Fruit fly (Drosophila melanogaster): ENCODE measurements around the gene CG45071.

Gene CG45071

DNA sequence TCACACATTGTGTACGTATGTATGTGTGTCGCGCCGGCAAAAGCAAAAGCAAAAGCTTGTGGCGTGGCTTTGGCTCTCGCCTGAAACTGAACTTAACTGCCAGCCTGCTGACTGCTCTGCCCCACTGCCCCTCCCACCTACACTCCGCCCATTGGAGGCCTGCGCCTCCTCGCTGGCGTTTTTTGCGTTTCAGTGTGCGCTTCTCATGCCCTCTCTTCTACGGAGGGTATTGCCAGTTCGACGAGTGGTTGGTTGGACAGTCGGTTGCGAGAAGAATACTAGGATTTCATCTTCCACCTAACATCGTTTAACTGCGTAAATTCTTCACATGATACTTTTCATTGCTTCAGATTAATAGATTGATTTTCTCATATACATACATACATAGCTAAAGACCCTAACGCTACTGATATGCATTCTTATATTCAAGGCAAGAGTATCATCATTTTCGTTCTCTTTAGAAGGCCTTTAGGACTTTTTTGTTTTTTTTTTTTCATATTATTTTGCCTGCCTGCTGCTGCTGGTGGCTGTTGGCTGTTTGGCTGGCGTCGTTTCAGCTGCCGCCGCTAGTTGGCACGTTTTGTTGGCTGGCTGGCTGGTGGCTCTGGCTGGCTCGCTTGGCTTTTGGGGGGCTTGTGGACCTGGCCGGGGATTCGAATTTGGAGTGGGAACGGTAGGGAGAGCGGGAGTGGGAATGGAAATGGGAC is 680 bp upstream of the CG45071 start (continued):
- TF ChIP-seq MBD-R2 (GFP tag; IDR thresholded peaks at IDR 0.05): peak; percentile 34; the same call in 1 of the 2 replicates
- peak; percentile 3 for TF ChIP-seq salm (tag; optimal IDR thresholded peaks at IDR 0.05)
- TF ChIP-seq CG7556 (GFP tag; optimal IDR thresholded peaks at IDR 0.05): peak; percentile 81
- peak; percentile 43; the same call in 1 of the 3 replicates for TF ChIP-seq Optix (GFP tag; IDR thresholded peaks at IDR 0.05)
- TF ChIP-seq fd3F (GFP tag; optimal IDR thresholded peaks at IDR 0.05): peak; percentile 44
- TF ChIP-seq CG18764 (GFP tag; optimal IDR thresholded peaks at IDR 0.05): no peak
- TF ChIP-seq Dfd (GFP tag; optimal IDR thresholded peaks at IDR 0.05): no peak
- peak; percentile 41 for TF ChIP-seq CG34376 (GFP tag; optimal IDR thresholded peaks at IDR 0.05)
- TF ChIP-seq Dbx (GFP tag; IDR thresholded peaks at IDR 0.05): 0 out of 3 replicates have a peak, but pooled peaks have one; percentile 14
- TF ChIP-seq nau (GFP tag; optimal IDR thresholded peaks at IDR 0.05): peak; percentile 10
- TF ChIP-seq tin (GFP tag; optimal IDR thresholded peaks at IDR 0.05): peak; percentile 46
- no peak for TF ChIP-seq wdn (GFP tag; IDR thresholded peaks at IDR 0.05)
- no peak for TF ChIP-seq CG8478 (optimal IDR thresholded peaks at IDR 0.05)
- TF ChIP-seq CG31441 (GFP tag; IDR thresholded peaks at IDR 0.05): peak; percentile 55
- peak; percentile 27 for TF ChIP-seq CG8388 (GFP tag; optimal IDR thresholded peaks at IDR 0.05)
- no peak for TF ChIP-seq Scr (GFP tag; IDR thresholded peaks at IDR 0.05; ENCODE audit: partially characterized antibody)
- TF ChIP-seq CG14014 (GFP tag; IDR thresholded peaks at IDR 0.05): peak; percentile 59; the same call in 1 of the 2 replicates
- peak; percentile 72 for TF ChIP-seq CG11504 (tag; optimal IDR thresholded peaks at IDR 0.05)
- no peak; the same call in 2 of the 4 replicates for TF ChIP-seq chinmo (GFP tag; IDR thresholded peaks at IDR 0.05; ENCODE audit: partially characterized antibody)
- peak; percentile 50 for TF ChIP-seq slp2 (GFP tag; optimal IDR thresholded peaks at IDR 0.05)
- peak; percentile 53 for TF ChIP-seq CG13775 (GFP tag; optimal IDR thresholded peaks at IDR 0.05)
- peak; percentile 8 for TF ChIP-seq CG10274 (GFP tag; optimal IDR thresholded peaks at IDR 0.05)
- TF ChIP-seq Aef1 (GFP tag; IDR thresholded peaks at IDR 0.05): peak; percentile 35
- peak; percentile 53 for TF ChIP-seq CG10209 (GFP tag; optimal IDR thresholded peaks at IDR 0.05)
- TF ChIP-seq en (GFP tag; optimal IDR thresholded peaks at IDR 0.05): peak; percentile 2
- TF ChIP-seq Six4 (GFP tag; optimal IDR thresholded peaks at IDR 0.05): no peak
- TF ChIP-seq CG1647 (GFP tag; optimal IDR thresholded peaks at IDR 0.05): no peak
- peak; percentile 50 for TF ChIP-seq Sox100B (GFP tag; optimal IDR thresholded peaks at IDR 0.05)

DNA sequence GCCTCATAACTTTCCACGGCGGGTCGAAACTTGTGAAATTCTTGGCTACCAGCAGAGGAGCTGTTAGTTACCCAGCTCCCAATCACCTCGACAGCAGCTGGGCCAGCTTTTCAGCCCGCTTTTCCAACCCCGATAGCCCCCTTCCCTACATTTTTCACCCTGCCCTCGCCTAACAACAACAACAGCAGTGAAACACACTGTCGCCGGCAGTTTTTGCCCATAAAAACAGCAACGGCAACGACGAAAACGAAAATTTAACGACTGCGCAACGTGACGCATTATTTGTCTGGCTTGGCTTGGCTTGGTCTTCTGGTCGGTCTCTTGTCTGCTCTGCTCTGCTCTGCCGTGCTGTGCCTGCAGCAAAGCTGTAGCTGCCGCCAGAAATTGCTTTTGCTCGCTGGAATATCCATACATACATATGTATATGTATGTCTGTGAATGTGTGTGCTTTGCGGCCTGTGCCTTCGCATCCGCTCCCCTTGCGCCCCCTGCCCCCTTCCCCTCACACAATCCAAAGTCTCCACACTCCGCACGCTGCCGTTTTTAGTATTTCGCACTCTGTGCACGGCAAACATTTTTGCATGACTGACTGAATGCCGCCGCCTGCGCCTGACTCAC is 1.6 kb downstream of the CG45071 start:
- TF ChIP-seq CG14860 (GFP tag; IDR thresholded peaks at IDR 0.05; ENCODE audit: partially characterized antibody) (no peak), Atf6 (GFP tag; IDR thresholded peaks at IDR 0.05) (no peak), CG12219 (GFP tag; optimal IDR thresholded peaks at IDR 0.05) (no peak), CG17359 (tag; optimal IDR thresholded peaks at IDR 0.05) (no peak), GATAe (GFP tag; conservative IDR thresholded peaks at IDR 0.05) (no peak), CG4360 (GFP tag; IDR thresholded peaks at IDR 0.05) (peak; percentile 84), CG7271 (tag; optimal IDR thresholded peaks at IDR 0.05) (no peak), CG3407 (GFP tag; optimal IDR thresholded peaks at IDR 0.05) (no peak), CG15479 (GFP tag; optimal IDR thresholded peaks at IDR 0.05) (no peak), CG2199 (GFP tag; IDR thresholded peaks at IDR 0.05) (0 out of 3 replicates have a peak, but pooled peaks have one; percentile 29), chinmo (GFP tag; IDR thresholded peaks at IDR 0.05; ENCODE audit: partially characterized antibody) (peak; percentile 62; the same call in 1 of the 4 replicates), Doc3 (GFP tag; IDR thresholded peaks at IDR 0.05; ENCODE audit: partially characterized antibody) (0 out of 3 replicates have a peak, but pooled peaks have one; percentile 25), cg (GFP tag; optimal IDR thresholded peaks at IDR 0.05) (peak; percentile 54), inv (GFP tag; IDR thresholded peaks at IDR 0.05; ENCODE audit: partially characterized antibody) (0 out of 2 replicates have a peak, but pooled peaks have one; percentile 16), abd-A (tag; optimal IDR thresholded peaks at IDR 0.05) (peak; percentile 87), en (GFP tag; optimal IDR thresholded peaks at IDR 0.05) (no peak), crp (GFP tag; optimal IDR thresholded peaks at IDR 0.05) (no peak), so (GFP tag; IDR thresholded peaks at IDR 0.05) (no peak), ttk (GFP tag; IDR thresholded peaks at IDR 0.05) (no peak), CG42726 (GFP tag; IDR thresholded peaks at IDR 0.05; ENCODE audit: partially characterized antibody) (no peak), otp (GFP tag; IDR thresholded peaks at IDR 0.05) (no peak), CG12744 (GFP tag; optimal IDR thresholded peaks at IDR 0.05) (no peak)

Measured in whole organism, embryonic.